Worm (Caenorhabditis elegans): ENCODE data around the gene srh-289.

ce11 chrV:17773108-17773507 is 20.8 kb downstream of the srh-289 start, which contains the start of gene sre-21:
- TF ChIP-seq nhr-77 (tag; optimal IDR thresholded peaks at IDR 0.05) (no peak), zag-1 (tag; optimal IDR thresholded peaks at IDR 0.05) (no peak), elt-1 (tag; optimal IDR thresholded peaks at IDR 0.05) (no peak)
